Worm (Caenorhabditis elegans) whole organism, early embryonic: ENCODE measurements around the gene srg-32.

Experiments
- B0310.2 ChIP-seq: sonication (generic microtip); optimal IDR thresholded peaks from 2 replicates; lab custom pipeline; 2016; ENCODE audit warnings: mild to moderate bottlenecking, missing genetic modification characterization, missing compliant biosample characterization
- F13C5.2 ChIP-seq: sonication (generic microtip); optimal IDR thresholded peaks from 2 replicates; lab custom pipeline; 2017; ENCODE audit warnings: mild to moderate bottlenecking, missing genetic modification characterization, inconsistent platforms, missing compliant biosample characterization
- aly-1 ChIP-seq: sonication (generic microtip); optimal IDR thresholded peaks from 2 replicates; lab custom pipeline; 2016; ENCODE audit warnings: missing genetic modification characterization, missing compliant biosample characterization
- ama-1 ChIP-seq: fragments of 150-350 bp; optimal IDR thresholded peaks from 2 replicates; lab custom pipeline; 2014
- ceh-13 ChIP-seq: fragments of 200-800 bp; sonication (Bioruptor generic); optimal IDR thresholded peaks from 2 replicates; lab custom pipeline; 2018; ENCODE audit warnings: mild to moderate bottlenecking, missing genetic modification characterization, missing compliant biosample characterization
- ceh-36 ChIP-seq: sonication (generic microtip); optimal IDR thresholded peaks from 2 replicates; lab custom pipeline; 2016; ENCODE audit warnings: missing genetic modification characterization, inconsistent platforms, missing compliant biosample characterization
- flt-1 ChIP-seq: fragments of 200-800 bp; sonication (Bioruptor generic); IDR thresholded peaks from 2 replicates; pipeline ENCODE4 v1.3.6; 2022; ENCODE audit warnings: missing genetic modification characterization, missing compliant biosample characterization
- hmbx-1 ChIP-seq: sonication (generic microtip); optimal IDR thresholded peaks from 2 replicates; lab custom pipeline; 2016; ENCODE audit warnings: mild to moderate bottlenecking, missing genetic modification characterization, missing compliant biosample characterization
- hnd-1 ChIP-seq: sonication (generic microtip); optimal IDR thresholded peaks from 2 replicates; lab custom pipeline; 2016; ENCODE audit warnings: missing genetic modification characterization, missing compliant biosample characterization
- scrt-1 ChIP-seq: fragments of 200-800 bp; sonication (Bioruptor generic); IDR thresholded peaks from 2 replicates; pipeline ENCODE4 v1.3.6; 2022; ENCODE audit warnings: missing genetic modification characterization, missing compliant biosample characterization
- sea-1 ChIP-seq: fragments of 200-800 bp; sonication (Bioruptor generic); conservative IDR thresholded peaks from 2 replicates; pipeline ENCODE4 v1.3.6; 2022; ENCODE audit warnings: missing genetic modification characterization, missing compliant biosample characterization
- tbx-37 ChIP-seq: fragments of 200-800 bp; sonication (Bioruptor generic); conservative IDR thresholded peaks from 2 replicates; pipeline ENCODE4 v1.3.6; 2022; ENCODE audit warnings: missing genetic modification reagents, missing genetic modification characterization, missing compliant biosample characterization
- tra-4 ChIP-seq: sonication (generic microtip); optimal IDR thresholded peaks from 2 replicates; lab custom pipeline; 2017; ENCODE audit warnings: missing genetic modification characterization, missing compliant biosample characterization

- TF ChIP-seq ama-1 (lab: Kevin White, UChicago) (no peak), B0310.2 (tag; lab: Kevin White, UChicago) (no peak), F13C5.2 (tag; lab: Kevin White, UChicago) (no peak), flt-1 (no peak), hmbx-1 (tag; lab: Kevin White, UChicago) (no peak), sea-1 (GFP tag; lab: Robert Waterston, UW) (no peak), tra-4 (tag; lab: Kevin White, UChicago) (no peak), scrt-1 (GFP tag; lab: Robert Waterston, UW) (no peak), ceh-36 (tag; lab: Kevin White, UChicago) (no peak), hnd-1 (tag; lab: Kevin White, UChicago) (no peak), aly-1 (tag; lab: Kevin White, UChicago) (no peak), ceh-13 (no peak), tbx-37 (no peak)
Measured at ce11 chrV:10574197-10574596, 14.4 kb downstream of the srg-32 start.
